Fruit fly (Drosophila melanogaster) whole organism, embryonic: Measurements from ENCODE around the gene Ptpmeg2.

Experiments used
- C15 ChIP-seq: fragments of 200-800 bp; sonication (Bioruptor generic); IDR thresholded peaks from 3 replicates; pipeline ENCODE4 v1.3.6; 2022; ENCODE audit warnings: missing biosample characterization, missing genetic modification characterization
- CG10209 ChIP-seq: fragments of 200-800 bp; sonication (Bioruptor generic); optimal IDR thresholded peaks from 3 replicates; lab custom pipeline; 2017; ENCODE audit warnings: missing biosample characterization, mild to moderate bottlenecking, missing genetic modification characterization, missing genetic modification reagents
- CG10274 ChIP-seq: fragments of 200-800 bp; sonication (Bioruptor generic); optimal IDR thresholded peaks from 3 replicates; lab custom pipeline; 2017; ENCODE audit warnings: missing biosample characterization, mild to moderate bottlenecking, missing genetic modification characterization
- CG10959 ChIP-seq: fragments of 200-800 bp; sonication (Bioruptor generic); IDR thresholded peaks from 2 replicates; pipeline ENCODE4 v1.3.6; 2022; ENCODE audit warnings: missing biosample characterization, missing genetic modification characterization
- CG11504 ChIP-seq: fragments of 200-800 bp; sonication (Bioruptor generic); optimal IDR thresholded peaks from 3 replicates; lab custom pipeline; 2019; ENCODE audit warnings: missing biosample characterization, mild to moderate bottlenecking, missing genetic modification characterization, moderate library complexity
- CG11695 ChIP-seq: fragments of 200-800 bp; sonication (Bioruptor generic); IDR thresholded peaks from 3 replicates; pipeline ENCODE4 v1.3.6; 2022; ENCODE audit warnings: missing biosample characterization, missing genetic modification characterization
- CG12236 ChIP-seq: fragments of 200-800 bp; sonication (Bioruptor generic); optimal IDR thresholded peaks from 2 replicates; lab custom pipeline; 2016; ENCODE audit warnings: missing biosample characterization, missing genetic modification characterization
- CG13424 ChIP-seq: fragments of 200-800 bp; sonication (Bioruptor generic); optimal IDR thresholded peaks from 2 replicates; lab custom pipeline; 2019; ENCODE audit warnings: missing biosample characterization, mild to moderate bottlenecking, missing genetic modification characterization, moderate library complexity
- CG17359 ChIP-seq: fragments of 200-800 bp; sonication (Bioruptor generic); optimal IDR thresholded peaks from 3 replicates; lab custom pipeline; 2018; ENCODE audit warnings: missing biosample characterization, mild to moderate bottlenecking, missing genetic modification characterization, moderate library complexity
- CG2678 ChIP-seq: fragments of 200-800 bp; sonication (Bioruptor generic); optimal IDR thresholded peaks from 3 replicates; lab custom pipeline; 2019; ENCODE audit warnings: missing biosample characterization, mild to moderate bottlenecking, missing genetic modification characterization, moderate library complexity
- CG3065 ChIP-seq: fragments of 200-800 bp; sonication (Bioruptor generic); optimal IDR thresholded peaks from 2 replicates; lab custom pipeline; 2016; ENCODE audit warnings: missing biosample characterization, missing genetic modification characterization
- CG31388 ChIP-seq: fragments of 200-800 bp; sonication (Bioruptor generic); optimal IDR thresholded peaks from 2 replicates; lab custom pipeline; 2016; ENCODE audit warnings: missing biosample characterization, missing genetic modification characterization
- CG32532 ChIP-seq: fragments of 200-800 bp; sonication (Bioruptor generic); IDR thresholded peaks from 2 replicates; pipeline ENCODE4 v1.3.6; 2022; ENCODE audit warnings: missing biosample characterization, missing genetic modification characterization
- CG32772 ChIP-seq: fragments of 200-800 bp; sonication (Bioruptor generic); IDR thresholded peaks from 2 replicates; pipeline ENCODE4 v1.3.6; 2022; ENCODE audit warnings: missing biosample characterization, missing genetic modification characterization
- CG34422 ChIP-seq: fragments of 200-800 bp; sonication (Bioruptor generic); IDR thresholded peaks from 3 replicates; pipeline ENCODE4 v1.3.6; 2022; ENCODE audit warnings: missing biosample characterization, missing genetic modification characterization
- CG42726 ChIP-seq: fragments of 200-800 bp; sonication (Bioruptor generic); IDR thresholded peaks from 2 replicates; pipeline ENCODE4 v1.3.6; 2022; ENCODE audit warnings: missing biosample characterization, missing genetic modification characterization; ENCODE audit not compliant: partially characterized antibody
- CG8089 ChIP-seq: fragments of 200-800 bp; sonication (Bioruptor generic); optimal IDR thresholded peaks from 3 replicates; lab custom pipeline; 2016; ENCODE audit warnings: missing biosample characterization, missing genetic modification characterization
- CG9727 ChIP-seq: fragments of 200-800 bp; sonication (Bioruptor generic); optimal IDR thresholded peaks from 3 replicates; lab custom pipeline; 2017; ENCODE audit warnings: missing biosample characterization, mild to moderate bottlenecking, missing genetic modification characterization
- CHES-1-like ChIP-seq: fragments of 200-800 bp; sonication (Bioruptor generic); optimal IDR thresholded peaks from 2 replicates; lab custom pipeline; 2016; ENCODE audit warnings: missing biosample characterization, missing genetic modification characterization
- Dip3 ChIP-seq: fragments of 200-800 bp; sonication (Bioruptor generic); optimal IDR thresholded peaks from 3 replicates; lab custom pipeline; 2016; ENCODE audit warnings: missing biosample characterization, missing genetic modification characterization
- Drgx ChIP-seq: fragments of 200-800 bp; sonication (Bioruptor generic); IDR thresholded peaks from 2 replicates; pipeline ENCODE4 v1.3.6; 2022; ENCODE audit warnings: missing biosample characterization, missing genetic modification characterization
- Fer1 ChIP-seq: fragments of 200-800 bp; sonication (Bioruptor generic); optimal IDR thresholded peaks from 2 replicates; lab custom pipeline; 2017; ENCODE audit warnings: missing biosample characterization, mild to moderate bottlenecking, missing genetic modification characterization
- Gug ChIP-seq: fragments of 200-800 bp; sonication (Bioruptor generic); IDR thresholded peaks from 4 replicates; pipeline ENCODE4 v1.3.6; 2022; ENCODE audit warnings: missing biosample characterization, missing genetic modification characterization
- HLHmδ ChIP-seq: fragments of 200-800 bp; sonication (Bioruptor generic); optimal IDR thresholded peaks from 2 replicates; lab custom pipeline; 2018; ENCODE audit warnings: missing biosample characterization, mild to moderate bottlenecking, missing genetic modification characterization, moderate library complexity
- Hmr ChIP-seq: fragments of 200-800 bp; sonication (Bioruptor generic); optimal IDR thresholded peaks from 3 replicates; lab custom pipeline; 2017; ENCODE audit warnings: mild to moderate bottlenecking, missing biosample characterization, missing genetic modification reagents, missing genetic modification characterization
- Hr51 ChIP-seq, 2 experiments: fragments of 200-800 bp; sonication (Bioruptor generic); optimal IDR thresholded peaks; 2 replicates in 1 of 2; 3 replicates in 1 of 2; lab custom pipeline; 2016 to 2018; ENCODE audit warnings: missing biosample characterization in 2 of 2, missing genetic modification characterization in 2 of 2, mild to moderate bottlenecking in 1 of 2, moderate library complexity in 1 of 2
- Med ChIP-seq: fragments of 200-800 bp; sonication (Bioruptor generic); peaks from one replicate; lab custom pipeline; 2016; ENCODE audit warnings: missing biosample characterization, missing genetic modification characterization, mild to moderate bottlenecking, inconsistent platforms, moderate library complexity
- NFAT ChIP-seq: fragments of 200-800 bp; sonication (Bioruptor generic); IDR thresholded peaks from 2 replicates; pipeline ENCODE4 v1.3.6; 2022; ENCODE audit warnings: missing biosample characterization, missing genetic modification characterization
- NfI ChIP-seq: fragments of 200-800 bp; sonication (Bioruptor generic); optimal IDR thresholded peaks from 3 replicates; lab custom pipeline; 2018; ENCODE audit warnings: missing biosample characterization, mild to moderate bottlenecking, missing genetic modification characterization, moderate library complexity
- Rfx ChIP-seq: fragments of 200-800 bp; sonication (Bioruptor generic); IDR thresholded peaks from 2 replicates; pipeline ENCODE4 v1.3.6; 2022; ENCODE audit warnings: missing biosample characterization, missing genetic modification characterization
- Usf ChIP-seq: fragments of 200-800 bp; sonication (Bioruptor generic); optimal IDR thresholded peaks from 2 replicates; lab custom pipeline; 2017; ENCODE audit warnings: missing genotype, missing biosample characterization, missing genetic modification characterization
- abd-A ChIP-seq: fragments of 200-800 bp; sonication (Bioruptor generic); optimal IDR thresholded peaks from 3 replicates; lab custom pipeline; 2019; ENCODE audit warnings: missing biosample characterization, mild to moderate bottlenecking, missing genetic modification characterization, moderate library complexity
- ap ChIP-seq: fragments of 200-800 bp; sonication (Bioruptor generic); IDR thresholded peaks from 2 replicates; pipeline ENCODE4 v1.3.6; 2022; ENCODE audit warnings: missing biosample characterization, missing genetic modification characterization
- ara ChIP-seq: fragments of 200-800 bp; sonication (Bioruptor generic); IDR thresholded peaks from 2 replicates; pipeline ENCODE4 v1.3.6; 2022; ENCODE audit warnings: missing biosample characterization, missing genetic modification characterization
- bab2 ChIP-seq: fragments of 200-800 bp; sonication (Bioruptor generic); optimal IDR thresholded peaks from 2 replicates; lab custom pipeline; 2016; ENCODE audit warnings: missing biosample characterization, missing genetic modification characterization
- bowl ChIP-seq: fragments of 200-800 bp; sonication (Bioruptor generic); IDR thresholded peaks from 2 replicates; pipeline ENCODE4 v1.3.6; 2022; ENCODE audit warnings: missing biosample characterization, missing genetic modification characterization
- dmrt99B ChIP-seq: fragments of 200-800 bp; sonication (Bioruptor generic); optimal IDR thresholded peaks from 2 replicates; lab custom pipeline; 2018; ENCODE audit warnings: missing biosample characterization, mild to moderate bottlenecking, missing genetic modification characterization, moderate library complexity
- dpn ChIP-seq, 2 experiments: fragments of 200-800 bp; sonication (Bioruptor generic); optimal IDR thresholded peaks; 3 replicates each; lab custom pipeline; 2016; ENCODE audit warnings: missing biosample characterization in 2 of 2, missing genetic modification characterization in 2 of 2
- fru ChIP-seq: fragments of >200 bp; optimal IDR thresholded peaks from 2 replicates; lab custom pipeline; 2017
- kni ChIP-seq: fragments of 200-800 bp; sonication (Bioruptor generic); optimal IDR thresholded peaks from 3 replicates; lab custom pipeline; 2017; ENCODE audit warnings: mild to moderate bottlenecking, missing biosample characterization, missing genetic modification reagents, missing genetic modification characterization
- maf-S ChIP-seq: fragments of 200-800 bp; sonication (Bioruptor generic); optimal IDR thresholded peaks from 2 replicates; lab custom pipeline; 2016; ENCODE audit warnings: missing biosample characterization, missing genetic modification characterization
- mld ChIP-seq: fragments of 200-800 bp; sonication (Bioruptor generic); IDR thresholded peaks from 3 replicates; pipeline ENCODE4 v1.3.6; 2022; ENCODE audit warnings: missing biosample characterization, missing genetic modification characterization; ENCODE audit not compliant: partially characterized antibody
- nerfin-1 ChIP-seq: fragments of 200-800 bp; sonication (Bioruptor generic); optimal IDR thresholded peaks from 3 replicates; lab custom pipeline; 2019; ENCODE audit warnings: missing biosample characterization, mild to moderate bottlenecking, missing genetic modification characterization, moderate library complexity
- otp ChIP-seq: fragments of 200-800 bp; sonication (Bioruptor generic); IDR thresholded peaks from 3 replicates; pipeline ENCODE4, ENCODE4 v1.3.6; 2022; ENCODE audit warnings: missing biosample characterization, missing genetic modification characterization
- row ChIP-seq: fragments of 200-800 bp; sonication (Bioruptor generic); IDR thresholded peaks from 3 replicates; pipeline ENCODE4 v1.3.6; 2022; ENCODE audit warnings: missing biosample characterization, missing genetic modification characterization
- sd ChIP-seq: fragments of 200-800 bp; sonication (Bioruptor generic); optimal IDR thresholded peaks from 3 replicates; lab custom pipeline; 2018; ENCODE audit warnings: missing biosample characterization, mild to moderate bottlenecking, missing genetic modification characterization, moderate library complexity
- shn ChIP-seq: fragments of 200-800 bp; sonication (Bioruptor generic); optimal IDR thresholded peaks from 3 replicates; lab custom pipeline; 2016; ENCODE audit warnings: missing biosample characterization, missing genetic modification characterization
- slbo ChIP-seq: fragments of 200-800 bp; sonication (Bioruptor generic); IDR thresholded peaks from 2 replicates; pipeline ENCODE4 v1.3.6; 2022; ENCODE audit warnings: missing biosample characterization, missing genetic modification characterization
- sna ChIP-seq: fragments of 200-800 bp; sonication (Bioruptor generic); IDR thresholded peaks from 2 replicates; pipeline ENCODE4 v1.3.6; 2022; ENCODE audit warnings: missing biosample characterization, missing genetic modification characterization; ENCODE audit not compliant: partially characterized antibody
- usp ChIP-seq: fragments of >200 bp; optimal IDR thresholded peaks from 2 replicates; lab custom pipeline; 2017; ENCODE audit warnings: missing biosample characterization, missing genetic modification characterization
- vvl ChIP-seq: fragments of 200-800 bp; sonication (Bioruptor generic); IDR thresholded peaks from 2 replicates; pipeline ENCODE4 v1.3.6; 2022; ENCODE audit warnings: missing biosample characterization, missing genetic modification characterization

Ptpmeg2 gene

dm6 chrX:9587881-9588280, 71.1 kb downstream of the Ptpmeg2 start (continued):
- peak; percentile 13 for TF ChIP-seq dmrt99B (tag; lab: Kevin White, UChicago)
- TF ChIP-seq shn, result peak; percentile 1
- TF ChIP-seq CHES-1-like, result no peak
- TF ChIP-seq C15, result no peak
- TF ChIP-seq CG10959 (GFP tag; lab: Robert Waterston, UW), result no peak
- peak; percentile 33 for TF ChIP-seq CG11504 (tag; lab: Kevin White, UChicago)
- TF ChIP-seq NFAT (GFP tag; lab: Robert Waterston, UW), result peak; percentile 58; the same call in 1 of the 2 replicates
- no peak for TF ChIP-seq mld
- TF ChIP-seq NfI, result peak; percentile 22
- peak; percentile 36 for TF ChIP-seq CG2678
- TF ChIP-seq CG34422 (GFP tag; lab: Robert Waterston, UW), result no peak
- peak; percentile 6 for TF ChIP-seq Hmr (GFP tag; lab: Kevin White, UChicago)
- peak; percentile 32 for TF ChIP-seq bab2 (GFP tag; lab: Kevin White, UChicago)
- TF ChIP-seq kni (GFP tag; lab: Kevin White, UChicago), result no peak
- peak; percentile 38 for TF ChIP-seq CG32532 (GFP tag; lab: Robert Waterston, UW)
- TF ChIP-seq Rfx, result peak; percentile 75
- no peak for TF ChIP-seq CG8089 (GFP tag; lab: Kevin White, UChicago)
- TF ChIP-seq Hr51 (GFP tag; optimal IDR thresholded peaks at IDR 0.05; lab: Kevin White, UChicago), result peak in 1 of 2 experiments; percentile 4
- no peak for TF ChIP-seq CG42726 (GFP tag; lab: Robert Waterston, UW)
- TF ChIP-seq bowl, result no peak
- TF ChIP-seq ara (GFP tag; lab: Robert Waterston, UW), result no peak
- TF ChIP-seq vvl (GFP tag; lab: Robert Waterston, UW), result peak; percentile 64
- peak; percentile 36 for TF ChIP-seq sd
- TF ChIP-seq row (GFP tag; lab: Robert Waterston, UW), result peak; percentile 75
- peak; percentile 18 for TF ChIP-seq CG13424 (tag; lab: Kevin White, UChicago)
- TF ChIP-seq Gug, result peak; percentile 35; the same call in 1 of the 4 replicates
- TF ChIP-seq dpn (GFP tag; optimal IDR thresholded peaks at IDR 0.05; lab: Kevin White, UChicago), result peak; percentile 7
- no peak for TF ChIP-seq CG11695
- TF ChIP-seq Fer1 (GFP tag; lab: Kevin White, UChicago), result peak; percentile 11
- peak; percentile 90 for TF ChIP-seq CG10274
- peak; percentile 34 for TF ChIP-seq abd-A
- peak; percentile 66 for TF ChIP-seq slbo

dm6 chrX:9586627-9587026, 72.3 kb downstream of the Ptpmeg2 start:
- TF ChIP-seq Dip3, result no peak
- no peak for TF ChIP-seq C15
- TF ChIP-seq Med (GFP tag; lab: Kevin White, UChicago), result peak; percentile 41

DNA sequence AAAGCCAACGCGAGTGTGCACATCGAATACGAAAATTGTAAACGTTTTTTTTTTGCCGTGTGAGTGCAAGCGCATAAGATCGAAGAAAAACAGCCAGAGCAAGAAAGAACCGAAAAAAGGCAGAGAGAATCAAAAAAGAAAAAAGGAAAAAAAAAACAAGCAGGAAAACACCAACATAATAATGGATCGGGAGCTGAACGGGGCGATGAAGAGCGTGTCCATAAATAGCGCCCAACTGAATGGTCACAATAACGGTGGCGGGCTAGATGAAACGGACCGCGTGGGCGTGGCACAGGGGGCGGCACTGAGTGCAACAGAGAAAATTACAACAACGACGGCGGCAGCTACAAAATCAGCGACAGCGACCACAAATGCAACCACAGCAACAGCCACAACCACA, 72.9 kb downstream of the Ptpmeg2 start:
- TF ChIP-seq usp (GFP tag; lab: Kevin White, UChicago) (no peak), CG9727 (GFP tag; lab: Kevin White, UChicago) (no peak), nerfin-1 (no peak), Usf (no peak), sna (GFP tag; lab: Robert Waterston, UW) (0 out of 2 replicates have a peak, but pooled peaks have one; percentile 3), CG10959 (GFP tag; lab: Robert Waterston, UW) (no peak), fru (lab: Kevin White, UChicago) (no peak), HLHmδ (no peak), ap (GFP tag; lab: Robert Waterston, UW) (no peak), maf-S (GFP tag; lab: Kevin White, UChicago) (no peak), CG17359 (tag; lab: Kevin White, UChicago) (peak; percentile 3), otp (GFP tag; lab: Robert Waterston, UW) (no peak), Drgx (GFP tag; lab: Robert Waterston, UW) (peak; percentile 67), CG42726 (GFP tag; lab: Robert Waterston, UW) (0 out of 2 replicates have a peak, but pooled peaks have one; percentile 2), CG12236 (GFP tag; lab: Kevin White, UChicago) (no peak), CG31388 (GFP tag; lab: Kevin White, UChicago) (no peak), CG32772 (peak; percentile 55), CG3065 (peak; percentile 29), CG10209 (GFP tag; lab: Kevin White, UChicago) (no peak)
